Worm (Caenorhabditis elegans) whole organism, L3 larva: ENCODE measurements around the gene sbt-1.

ENCODE experiments used
- R02D3.7 ChIP-seq: fragments of 150-350 bp; optimal IDR thresholded peaks from 2 replicates; lab custom pipeline; 2014; ENCODE audit warnings: missing biosample characterization, missing genetic modification characterization
- ZK546.5 ChIP-seq: sonication (generic microtip); optimal IDR thresholded peaks from 2 replicates; lab custom pipeline; 2017; ENCODE audit warnings: missing biosample characterization, missing genetic modification characterization
- aly-2 ChIP-seq: fragments of 150-350 bp; optimal IDR thresholded peaks from 2 replicates; lab custom pipeline; 2014; ENCODE audit warnings: missing biosample characterization, missing genetic modification characterization
- ama-1 ChIP-seq: fragments of 150-350 bp; optimal IDR thresholded peaks from 2 replicates; lab custom pipeline; 2018
- ceh-16 ChIP-seq: sonication (generic microtip); optimal IDR thresholded peaks from 2 replicates; lab custom pipeline; 2017; ENCODE audit warnings: missing biosample characterization, missing genetic modification characterization
- ceh-28 ChIP-seq: fragments of 150-350 bp; optimal IDR thresholded peaks from 2 replicates; lab custom pipeline; 2014; ENCODE audit warnings: missing biosample characterization, missing genetic modification reagents, missing genetic modification characterization
- ceh-82 ChIP-seq: fragments of 150-350 bp; optimal IDR thresholded peaks from 2 replicates; lab custom pipeline; 2014; ENCODE audit warnings: missing biosample characterization, missing genetic modification characterization
- daf-12 ChIP-seq: fragments of 150-350 bp; optimal IDR thresholded peaks from 2 replicates; lab custom pipeline; 2014; ENCODE audit warnings: missing biosample characterization, missing genetic modification reagents, missing genetic modification characterization
- egl-5 ChIP-seq: fragments of 150-350 bp; optimal IDR thresholded peaks from 2 replicates; lab custom pipeline; 2017; ENCODE audit warnings: missing biosample characterization, missing genetic modification reagents, missing genetic modification characterization, inconsistent platforms
- elt-1 ChIP-seq: fragments of 150-350 bp; optimal IDR thresholded peaks from 2 replicates; lab custom pipeline; 2014; ENCODE audit warnings: missing biosample characterization, missing genetic modification characterization
- elt-2 ChIP-seq: sonication (generic microtip); optimal IDR thresholded peaks from 2 replicates; lab custom pipeline; 2016; ENCODE audit warnings: missing genetic modification reagents, mild to moderate bottlenecking, missing genetic modification characterization, missing compliant biosample characterization
- elt-3 ChIP-seq, 3 experiments: fragments of 150-350 bp in 1 of 3; sonication (generic microtip) in 2 of 3; optimal IDR thresholded peaks; 2 replicates in 2 of 3; 4 replicates in 1 of 3; lab custom pipeline; 2014 to 2017; ENCODE audit warnings: missing biosample characterization in 3 of 3, missing genetic modification characterization in 3 of 3
- eor-1 ChIP-seq, 2 experiments: fragments of 150-350 bp; optimal IDR thresholded peaks; 2 replicates each; lab custom pipeline; 2014 to 2018; ENCODE audit warnings: missing biosample characterization in 2 of 2, missing genetic modification characterization in 2 of 2
- fkh-2 ChIP-seq: fragments of 150-350 bp; optimal IDR thresholded peaks from 2 replicates; lab custom pipeline; 2014; ENCODE audit warnings: missing biosample characterization, missing genetic modification reagents, missing genetic modification characterization
- fos-1 ChIP-seq: fragments of 150-350 bp; optimal IDR thresholded peaks from 2 replicates; lab custom pipeline; 2014; ENCODE audit warnings: missing biosample characterization, missing genetic modification characterization
- jun-1 ChIP-seq: fragments of 150-350 bp; optimal IDR thresholded peaks from 2 replicates; lab custom pipeline; 2014; ENCODE audit warnings: missing biosample characterization, missing genetic modification reagents, missing genetic modification characterization
- lin-15B ChIP-seq: fragments of 150-350 bp; optimal IDR thresholded peaks from 2 replicates; lab custom pipeline; 2014; ENCODE audit warnings: missing biosample characterization, missing genetic modification characterization
- lin-39 ChIP-seq: fragments of 150-350 bp; optimal IDR thresholded peaks from 2 replicates; lab custom pipeline; 2018; ENCODE audit warnings: missing biosample characterization, missing genetic modification reagents, missing genetic modification characterization
- mdl-1 ChIP-seq: fragments of 150-350 bp; optimal IDR thresholded peaks from 2 replicates; lab custom pipeline; 2014; ENCODE audit warnings: missing biosample characterization, missing genetic modification characterization
- mml-1 ChIP-seq: fragments of 150-350 bp; sonication (generic microtip); optimal IDR thresholded peaks from 3 replicates; lab custom pipeline; 2014; ENCODE audit warnings: missing biosample characterization, missing genetic modification characterization
- nfya-1 ChIP-seq: sonication (generic microtip); optimal IDR thresholded peaks from 2 replicates; lab custom pipeline; 2017; ENCODE audit warnings: missing genetic modification characterization, mild to moderate bottlenecking, missing compliant biosample characterization, antibody characterized with exemption, moderate library complexity; ENCODE audit not compliant: insufficient read depth
- nhr-11 ChIP-seq: fragments of 150-350 bp; optimal IDR thresholded peaks from 2 replicates; lab custom pipeline; 2014; ENCODE audit warnings: missing biosample characterization, missing genetic modification characterization
- nhr-12 ChIP-seq: fragments of 150-350 bp; optimal IDR thresholded peaks from 2 replicates; lab custom pipeline; 2014; ENCODE audit warnings: missing biosample characterization, missing genetic modification characterization
- nhr-23 ChIP-seq: fragments of 150-350 bp; optimal IDR thresholded peaks from 2 replicates; lab custom pipeline; 2014; ENCODE audit warnings: missing biosample characterization, missing genetic modification reagents, missing genetic modification characterization
- nhr-237 ChIP-seq: fragments of 150-350 bp; optimal IDR thresholded peaks from 2 replicates; lab custom pipeline; 2014; ENCODE audit warnings: missing biosample characterization, missing genetic modification characterization
- nhr-25 ChIP-seq: sonication (generic microtip); optimal IDR thresholded peaks from 2 replicates; lab custom pipeline; 2017; ENCODE audit warnings: missing biosample characterization, missing genetic modification characterization
- nhr-28 ChIP-seq: fragments of 150-350 bp; optimal IDR thresholded peaks from 2 replicates; lab custom pipeline; 2014; ENCODE audit warnings: missing biosample characterization, missing genetic modification characterization
- nhr-43 ChIP-seq: sonication (generic microtip); optimal IDR thresholded peaks from 2 replicates; lab custom pipeline; 2016; ENCODE audit warnings: mild to moderate bottlenecking, missing genetic modification characterization, missing compliant biosample characterization; ENCODE audit not compliant: poor library complexity, severe bottlenecking
- nhr-67 ChIP-seq: fragments of 150-350 bp; optimal IDR thresholded peaks from 2 replicates; lab custom pipeline; 2014; ENCODE audit warnings: missing biosample characterization, missing genetic modification characterization
- nhr-76 ChIP-seq: fragments of 150-350 bp; sonication (generic microtip); optimal IDR thresholded peaks from 5 replicates; lab custom pipeline; 2014; ENCODE audit warnings: missing biosample characterization, missing genetic modification characterization
- nhr-77 ChIP-seq: fragments of 150-350 bp; optimal IDR thresholded peaks from 2 replicates; lab custom pipeline; 2014; ENCODE audit warnings: missing biosample characterization, missing genetic modification characterization
- pha-4 ChIP-seq: fragments of 150-350 bp; optimal IDR thresholded peaks from 2 replicates; lab custom pipeline; 2014; ENCODE audit warnings: missing biosample characterization, missing genetic modification reagents, missing genetic modification characterization
- pqm-1 ChIP-seq: fragments of 150-350 bp; optimal IDR thresholded peaks from 2 replicates; lab custom pipeline; 2017; ENCODE audit warnings: missing biosample characterization, missing genetic modification characterization, inconsistent platforms
- sea-2 ChIP-seq: fragments of 150-350 bp; sonication (generic microtip); optimal IDR thresholded peaks from 4 replicates; lab custom pipeline; 2014; ENCODE audit warnings: missing biosample characterization, missing genetic modification reagents, missing genetic modification characterization
- skn-1 ChIP-seq: fragments of 150-350 bp; optimal IDR thresholded peaks from 2 replicates; lab custom pipeline; 2014; ENCODE audit warnings: missing biosample characterization, missing genetic modification characterization
- snpc-4 ChIP-seq: fragments of 150-350 bp; optimal IDR thresholded peaks from 2 replicates; lab custom pipeline; 2014; ENCODE audit warnings: missing biosample characterization, missing genetic modification characterization
- tbx-2 ChIP-seq: sonication (generic microtip); optimal IDR thresholded peaks from 2 replicates; lab custom pipeline; 2016; ENCODE audit warnings: mild to moderate bottlenecking, missing genetic modification characterization, missing compliant biosample characterization
- unc-39 ChIP-seq: sonication (generic microtip); optimal IDR thresholded peaks from 4 replicates; lab custom pipeline; 2017; ENCODE audit warnings: missing biosample characterization, missing genetic modification characterization
- unc-62 ChIP-seq: fragments of 150-350 bp; sonication (generic microtip); optimal IDR thresholded peaks from 4 replicates; lab custom pipeline; 2014; ENCODE audit warnings: missing biosample characterization, missing genetic modification reagents, missing genetic modification characterization

The sbt-1 gene

DNA sequence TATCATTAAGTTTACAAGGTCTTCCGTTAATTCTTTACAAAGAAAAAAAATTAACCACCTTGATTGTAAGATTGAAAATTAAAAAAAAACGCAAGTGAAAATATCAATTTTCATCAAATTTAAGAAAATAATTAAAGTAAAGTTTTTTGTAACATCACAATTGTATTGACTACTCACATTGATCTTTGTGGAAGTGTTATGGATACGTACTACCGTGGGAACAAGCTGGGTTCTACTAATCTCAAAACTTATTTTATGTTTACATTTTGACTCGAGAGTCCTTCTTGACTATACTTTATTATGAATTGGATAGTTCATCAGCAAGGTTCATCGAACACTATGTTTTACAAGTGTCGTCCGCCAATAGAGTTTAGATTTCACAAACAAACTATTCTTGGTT, 830 bp upstream of the sbt-1 start, which contains the start of gene num-1:
Gene num-1, plus strand, starts transcription at position 301 of the 400 bp plus-strand sequence.
- no peak for TF ChIP-seq nhr-11 (tag; lab: Kevin White, UChicago)
- TF ChIP-seq ZK546.5 (tag; lab: Kevin White, UChicago): no peak
- TF ChIP-seq elt-1 (tag; lab: Kevin White, UChicago): no peak
- no peak for TF ChIP-seq jun-1 (tag; lab: Kevin White, UChicago)
- no peak for TF ChIP-seq daf-12 (tag; lab: Kevin White, UChicago)
- TF ChIP-seq fos-1 (tag; lab: Kevin White, UChicago): no peak
- TF ChIP-seq ama-1 (lab: Kevin White, UChicago): no peak
- TF ChIP-seq nhr-237 (tag; lab: Kevin White, UChicago): no peak
- no peak for TF ChIP-seq nhr-67 (tag; lab: Kevin White, UChicago)
- TF ChIP-seq unc-39 (tag; lab: Kevin White, UChicago): no peak
- TF ChIP-seq eor-1 (tag; optimal IDR thresholded peaks at IDR 0.05; lab: Kevin White, UChicago): no peak
- no peak for TF ChIP-seq nhr-77 (tag; lab: Kevin White, UChicago)
- TF ChIP-seq mml-1 (tag; lab: Kevin White, UChicago): no peak
- TF ChIP-seq, all 47 proteins: peak for 0

DNA sequence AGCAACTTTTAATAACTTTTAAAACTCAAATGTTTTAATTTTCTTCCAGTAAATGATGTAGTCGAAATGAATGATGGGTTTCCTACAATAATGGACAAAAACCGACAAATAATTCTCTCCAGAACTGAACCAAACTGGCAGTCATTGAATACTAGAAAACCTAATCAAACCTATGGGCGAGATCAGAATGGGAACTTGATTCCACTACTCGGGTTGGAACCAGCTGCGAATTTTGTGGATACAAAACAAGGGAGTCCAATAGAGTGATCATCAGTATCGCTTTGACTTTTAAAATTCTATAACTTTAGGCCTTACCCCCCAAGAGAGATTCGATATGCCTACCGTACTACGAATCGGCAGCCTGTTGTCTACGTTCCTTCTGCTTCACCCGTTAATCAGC, 2.1 kb downstream of the sbt-1 start:
- no peak for TF ChIP-seq sea-2 (GFP tag; lab: Kevin White, UChicago)
- no peak for TF ChIP-seq ceh-16
- no peak for TF ChIP-seq fkh-2 (tag; lab: Kevin White, UChicago)
- TF ChIP-seq aly-2 (tag; lab: Kevin White, UChicago): no peak
- TF ChIP-seq nhr-76 (tag; lab: Kevin White, UChicago): no peak
- TF ChIP-seq ceh-82 (tag; lab: Kevin White, UChicago): no peak
- TF ChIP-seq mdl-1 (tag; lab: Kevin White, UChicago): no peak
- TF ChIP-seq nhr-11 (tag; lab: Kevin White, UChicago): no peak
- no peak for TF ChIP-seq nhr-28
- no peak for TF ChIP-seq ceh-28 (tag; lab: Kevin White, UChicago)
- no peak for TF ChIP-seq mml-1 (tag; lab: Kevin White, UChicago)
- TF ChIP-seq fos-1 (tag; lab: Kevin White, UChicago): no peak
- no peak for TF ChIP-seq pqm-1 (tag; lab: Kevin White, UChicago)

DNA sequence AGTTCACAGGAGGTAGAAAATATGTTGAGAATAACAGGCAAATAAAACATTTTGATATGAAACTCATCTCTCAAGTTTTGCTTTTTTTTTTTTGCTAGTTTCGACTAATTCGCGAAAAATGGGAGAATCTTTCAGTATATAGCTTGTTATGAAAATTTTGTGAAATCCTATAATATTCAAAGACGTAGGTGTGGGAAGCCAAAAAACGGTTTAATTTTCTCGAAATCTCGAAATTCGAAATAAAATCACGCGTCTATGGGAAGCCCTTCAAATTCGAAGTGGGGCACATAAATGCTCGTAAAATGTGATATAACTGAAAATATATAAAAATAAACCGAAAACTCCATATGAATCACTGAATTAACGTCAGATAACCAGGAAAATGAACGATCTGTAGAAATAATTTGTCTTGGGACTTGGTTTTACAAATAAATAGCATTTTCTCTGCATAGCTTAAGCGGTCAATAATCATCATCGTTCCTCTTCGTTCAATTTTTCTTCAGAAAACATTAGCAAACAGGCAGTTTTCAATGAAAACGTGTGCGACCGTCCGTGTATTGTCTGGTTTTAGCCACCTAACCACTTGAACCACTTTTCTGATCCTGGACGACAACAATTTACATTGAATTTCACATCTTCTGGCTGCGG, 3.6 kb downstream of the sbt-1 start, which contains the start of the genes gcy-22 and grl-14:
Gene gcy-22, minus strand, starts transcription at position 101 of the 648 bp plus-strand sequence.
Gene grl-14, plus strand, starts transcription at position 598 of the 648 bp plus-strand sequence.
- no peak for TF ChIP-seq nhr-23 (tag; lab: Kevin White, UChicago)
- no peak for TF ChIP-seq mdl-1 (tag; lab: Kevin White, UChicago)
- no peak for TF ChIP-seq elt-3 (tag; optimal IDR thresholded peaks at IDR 0.05; lab: Kevin White, UChicago)
- no peak for TF ChIP-seq daf-12 (tag; lab: Kevin White, UChicago)
- no peak for TF ChIP-seq nhr-12 (tag; lab: Kevin White, UChicago)
- TF ChIP-seq pqm-1 (tag; lab: Kevin White, UChicago): no peak
- TF ChIP-seq lin-15B (tag; lab: Kevin White, UChicago): no peak
- TF ChIP-seq ama-1 (lab: Kevin White, UChicago): no peak
- no peak for TF ChIP-seq eor-1 (tag; optimal IDR thresholded peaks at IDR 0.05; lab: Kevin White, UChicago)
- no peak for TF ChIP-seq tbx-2
- no peak for TF ChIP-seq nhr-43 (tag; lab: Kevin White, UChicago)
- no peak for TF ChIP-seq mml-1 (tag; lab: Kevin White, UChicago)
- no peak for TF ChIP-seq pha-4
- no peak for TF ChIP-seq nfya-1 (tag; lab: Kevin White, UChicago)
- TF ChIP-seq elt-2 (tag; lab: Kevin White, UChicago): no peak
- TF ChIP-seq sea-2 (GFP tag; lab: Kevin White, UChicago): no peak
- TF ChIP-seq snpc-4 (tag; lab: Kevin White, UChicago): no peak
- no peak for TF ChIP-seq lin-39
- no peak for TF ChIP-seq R02D3.7 (tag; lab: Kevin White, UChicago)

DNA sequence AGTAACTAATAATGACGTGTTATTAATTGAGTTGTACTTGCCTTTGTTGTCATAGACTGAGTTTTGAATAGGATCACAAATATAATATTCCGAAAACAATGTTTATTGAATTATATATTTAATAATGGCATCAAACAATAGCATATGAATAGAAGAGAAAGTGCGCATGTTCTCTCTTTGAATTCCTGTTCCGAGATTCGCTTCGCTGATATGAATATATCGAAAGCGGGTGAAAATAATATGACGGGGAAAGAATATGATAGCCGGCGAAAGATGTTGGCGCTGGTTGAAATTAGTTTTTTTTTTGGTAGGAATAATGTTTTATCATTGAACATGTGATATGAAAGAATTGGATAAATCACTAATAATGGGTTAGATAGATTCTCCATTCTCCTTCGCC, 8.6 kb downstream of the sbt-1 start, which contains the start of gene T03D8.6:
Gene T03D8.6, minus strand, starts transcription at position 298 of the 400 bp plus-strand sequence.
- no peak for TF ChIP-seq tbx-2
- no peak for TF ChIP-seq ceh-82 (tag; lab: Kevin White, UChicago)
- TF ChIP-seq unc-62 (GFP tag; lab: Kevin White, UChicago): no peak
- TF ChIP-seq fkh-2 (tag; lab: Kevin White, UChicago): no peak
- no peak for TF ChIP-seq R02D3.7 (tag; lab: Kevin White, UChicago)
- no peak for TF ChIP-seq egl-5 (tag; lab: Kevin White, UChicago)
- TF ChIP-seq ceh-16: no peak
- no peak for TF ChIP-seq skn-1 (tag; lab: Kevin White, UChicago)
- no peak for TF ChIP-seq nhr-67 (tag; lab: Kevin White, UChicago)
- no peak for TF ChIP-seq nhr-77 (tag; lab: Kevin White, UChicago)
- TF ChIP-seq nhr-25 (tag; lab: Kevin White, UChicago): no peak
- no peak for TF ChIP-seq elt-2 (tag; lab: Kevin White, UChicago)
- TF ChIP-seq mdl-1 (tag; lab: Kevin White, UChicago): no peak
- no peak for TF ChIP-seq nfya-1 (tag; lab: Kevin White, UChicago)
- TF ChIP-seq sea-2 (GFP tag; lab: Kevin White, UChicago): no peak
- TF ChIP-seq mml-1 (tag; lab: Kevin White, UChicago): no peak
- TF ChIP-seq, all 47 proteins: peak for 0
